Worm (Caenorhabditis elegans) whole organism, L4 larva: ENCODE measurements around the gene R04B3.3.

Source experiments
- D1046.2 ChIP-seq: fragments of 200-800 bp; sonication (Bioruptor generic); IDR thresholded peaks from 2 replicates; pipeline ENCODE4 v1.3.6; 2022; ENCODE audit warnings: missing genetic modification characterization, missing compliant biosample characterization
- F10B5.3 ChIP-seq: sonication (generic microtip); optimal IDR thresholded peaks from 2 replicates; lab custom pipeline; 2016; ENCODE audit warnings: mild to moderate bottlenecking, missing genetic modification characterization, missing compliant biosample characterization
- F26F4.8 ChIP-seq: fragments of 200-800 bp; sonication (Bioruptor generic); conservative IDR thresholded peaks from 2 replicates; pipeline ENCODE4 v1.3.6; 2022; ENCODE audit warnings: missing genetic modification characterization, missing compliant biosample characterization
- Y48G9A.11 ChIP-seq: fragments of 200-800 bp; sonication (Bioruptor generic); IDR thresholded peaks from 2 replicates; pipeline ENCODE4 v1.3.6; 2022; ENCODE audit warnings: missing genetic modification reagents, missing genetic modification characterization, missing compliant biosample characterization
- Y75B8A.6 ChIP-seq: fragments of 200-800 bp; sonication (Bioruptor generic); IDR thresholded peaks from 2 replicates; pipeline ENCODE4 v1.3.6; 2022; ENCODE audit warnings: missing genetic modification reagents, missing genetic modification characterization, missing compliant biosample characterization
- ZK337.2 ChIP-seq: fragments of 200-800 bp; sonication (Bioruptor generic); IDR thresholded peaks from 2 replicates; pipeline ENCODE4 v1.3.6; 2022; ENCODE audit warnings: missing genetic modification reagents, missing genetic modification characterization, missing compliant biosample characterization
- ZK546.5 ChIP-seq, 2 experiments: sonication (generic microtip); optimal IDR thresholded peaks; 2 replicates each; lab custom pipeline; 2017; ENCODE audit warnings: missing biosample characterization in 2 of 2, missing genetic modification characterization in 2 of 2
- aha-1 ChIP-seq: fragments of 150-350 bp; peaks from one replicate; lab custom pipeline; 2014; ENCODE audit warnings: missing biosample characterization, missing genetic modification characterization
- attf-4 ChIP-seq: sonication (generic microtip); optimal IDR thresholded peaks from 3 replicates; lab custom pipeline; 2017; ENCODE audit warnings: missing biosample characterization, missing genetic modification characterization
- ceh-28 ChIP-seq: fragments of 150-350 bp; optimal IDR thresholded peaks from 2 replicates; lab custom pipeline; 2014; ENCODE audit warnings: missing biosample characterization, missing genetic modification reagents, missing genetic modification characterization
- ceh-32 ChIP-seq: sonication (generic microtip); optimal IDR thresholded peaks from 2 replicates; lab custom pipeline; 2016; ENCODE audit warnings: mild to moderate bottlenecking, missing genetic modification characterization, missing compliant biosample characterization; ENCODE audit not compliant: poor library complexity
- ceh-44 ChIP-seq: fragments of 200-800 bp; sonication (Bioruptor generic); IDR thresholded peaks from 2 replicates; pipeline ENCODE4 v1.3.6; 2022; ENCODE audit warnings: missing genetic modification reagents, missing genetic modification characterization, missing compliant biosample characterization
- ces-1 ChIP-seq: fragments of 150-350 bp; sonication (generic microtip); optimal IDR thresholded peaks from 4 replicates; lab custom pipeline; 2014; ENCODE audit warnings: missing biosample characterization, missing genetic modification reagents, missing genetic modification characterization
- ctbp-1 ChIP-seq: fragments of 200-800 bp; sonication (Bioruptor generic); IDR thresholded peaks from 2 replicates; pipeline ENCODE4 v1.3.6; 2022; ENCODE audit warnings: missing genetic modification reagents, missing genetic modification characterization, missing compliant biosample characterization
- daf-12 ChIP-seq: fragments of 150-350 bp; optimal IDR thresholded peaks from 2 replicates; lab custom pipeline; 2014; ENCODE audit warnings: missing biosample characterization, missing genetic modification reagents, missing genetic modification characterization
- daf-16 ChIP-seq, 3 experiments: sonication (generic microtip); optimal IDR thresholded peaks; 2 replicates each; lab custom pipeline; 2016 to 2017; ENCODE audit warnings: missing genetic modification characterization in 3 of 3, missing genetic modification reagents in 3 of 3, mild to moderate bottlenecking in 2 of 3, missing compliant biosample characterization in 2 of 3, missing biosample characterization in 1 of 3, moderate library complexity in 1 of 3
- dmd-6 ChIP-seq: fragments of 200-800 bp; sonication (Bioruptor generic); IDR thresholded peaks from 2 replicates; pipeline ENCODE4 v1.3.6; 2022; ENCODE audit warnings: missing genetic modification reagents, missing genetic modification characterization, missing compliant biosample characterization
- dmd-8 ChIP-seq: fragments of 200-800 bp; sonication (Bioruptor generic); IDR thresholded peaks from 2 replicates; pipeline ENCODE4 v1.3.6; 2022; ENCODE audit warnings: missing genetic modification characterization, missing compliant biosample characterization
- dmd-9 ChIP-seq: fragments of 200-800 bp; sonication (Bioruptor generic); IDR thresholded peaks from 2 replicates; pipeline ENCODE4 v1.3.6; 2022; ENCODE audit warnings: missing genetic modification reagents, missing genetic modification characterization, missing compliant biosample characterization
- dve-1 ChIP-seq: sonication (generic microtip); optimal IDR thresholded peaks from 2 replicates; lab custom pipeline; 2017; ENCODE audit warnings: antibody characterized with exemption, mild to moderate bottlenecking, missing genetic modification characterization, missing compliant biosample characterization; ENCODE audit not compliant: insufficient read depth
- egl-43 ChIP-seq: fragments of 200-800 bp; sonication (Bioruptor generic); IDR thresholded peaks from 2 replicates; pipeline ENCODE4 v1.3.6; 2022; ENCODE audit warnings: missing genetic modification reagents, missing genetic modification characterization, missing compliant biosample characterization
- jun-1 ChIP-seq: fragments of 150-350 bp; optimal IDR thresholded peaks from 2 replicates; lab custom pipeline; 2014; ENCODE audit warnings: missing biosample characterization, missing genetic modification reagents, missing genetic modification characterization
- lim-7 ChIP-seq: fragments of 200-800 bp; sonication (Bioruptor generic); IDR thresholded peaks from 2 replicates; pipeline ENCODE4 v1.3.6; 2022; ENCODE audit warnings: missing genetic modification characterization, missing compliant biosample characterization
- lin-15B ChIP-seq: fragments of 150-350 bp; sonication (generic microtip); optimal IDR thresholded peaks from 3 replicates; lab custom pipeline; 2014; ENCODE audit warnings: missing biosample characterization, missing genetic modification characterization
- lin-29 ChIP-seq: fragments of 200-800 bp; sonication (Bioruptor generic); IDR thresholded peaks from 2 replicates; pipeline ENCODE4 v1.3.6; 2022; ENCODE audit warnings: missing genetic modification reagents, missing genetic modification characterization, missing compliant biosample characterization
- lin-38 ChIP-seq: fragments of 200-800 bp; sonication (Bioruptor generic); IDR thresholded peaks from 2 replicates; pipeline ENCODE4 v1.3.6; 2022; ENCODE audit warnings: missing genetic modification reagents, missing genetic modification characterization, missing compliant biosample characterization
- lir-3 ChIP-seq: sonication (generic microtip); optimal IDR thresholded peaks from 2 replicates; lab custom pipeline; 2016; ENCODE audit warnings: mild to moderate bottlenecking, missing genetic modification characterization, missing compliant biosample characterization
- mdt-29 ChIP-seq: fragments of 200-800 bp; sonication (Bioruptor generic); IDR thresholded peaks from 2 replicates; pipeline ENCODE4 v1.3.6; 2022; ENCODE audit warnings: missing genetic modification reagents, missing genetic modification characterization, missing compliant biosample characterization
- nhr-102 ChIP-seq: sonication (generic microtip); optimal IDR thresholded peaks from 2 replicates; lab custom pipeline; 2016; ENCODE audit warnings: mild to moderate bottlenecking, missing genetic modification characterization, moderate library complexity, missing compliant biosample characterization
- nhr-11 ChIP-seq: fragments of 150-350 bp; optimal IDR thresholded peaks from 2 replicates; lab custom pipeline; 2014; ENCODE audit warnings: missing biosample characterization, missing genetic modification characterization
- nhr-237 ChIP-seq: sonication (generic microtip); optimal IDR thresholded peaks from 2 replicates; lab custom pipeline; 2017; ENCODE audit warnings: missing biosample characterization, missing genetic modification characterization
- nhr-28 ChIP-seq: fragments of 150-350 bp; optimal IDR thresholded peaks from 2 replicates; lab custom pipeline; 2014; ENCODE audit warnings: missing biosample characterization, missing genetic modification characterization
- nhr-41 ChIP-seq: fragments of 200-800 bp; sonication (Bioruptor generic); IDR thresholded peaks from 2 replicates; pipeline ENCODE4 v1.3.6; 2022; ENCODE audit warnings: missing genetic modification reagents, missing genetic modification characterization, missing compliant biosample characterization
- nhr-48 ChIP-seq: sonication (generic microtip); optimal IDR thresholded peaks from 2 replicates; lab custom pipeline; 2016; ENCODE audit warnings: mild to moderate bottlenecking, missing genetic modification characterization, missing compliant biosample characterization
- nhr-77 ChIP-seq: fragments of 150-350 bp; optimal IDR thresholded peaks from 2 replicates; lab custom pipeline; 2014; ENCODE audit warnings: missing biosample characterization, missing genetic modification characterization
- sdz-12 ChIP-seq: fragments of 200-800 bp; sonication (Bioruptor generic); optimal IDR thresholded peaks from 2 replicates; lab custom pipeline; 2018; ENCODE audit warnings: mild to moderate bottlenecking, missing genetic modification characterization, missing compliant biosample characterization
- snpc-1.2 ChIP-seq: fragments of 200-800 bp; sonication (Bioruptor generic); IDR thresholded peaks from 2 replicates; pipeline ENCODE4 v1.3.6; 2022; ENCODE audit warnings: missing genetic modification reagents, missing genetic modification characterization, missing compliant biosample characterization
- spr-1 ChIP-seq: sonication (generic microtip); optimal IDR thresholded peaks from 2 replicates; lab custom pipeline; 2016; ENCODE audit warnings: mild to moderate bottlenecking, missing genetic modification characterization, missing compliant biosample characterization
- spr-3 ChIP-seq: fragments of 200-800 bp; sonication (Bioruptor generic); optimal IDR thresholded peaks from 2 replicates; lab custom pipeline; 2018; ENCODE audit warnings: mild to moderate bottlenecking, missing genetic modification characterization, missing compliant biosample characterization
- unc-130 ChIP-seq: sonication (generic microtip); optimal IDR thresholded peaks from 2 replicates; lab custom pipeline; 2016; ENCODE audit warnings: missing genetic modification reagents, missing genetic modification characterization, missing compliant biosample characterization
- unc-62 ChIP-seq, 3 experiments: fragments of 150-350 bp in 1 of 3; sonication (generic microtip); optimal IDR thresholded peaks in 2 of 3; peaks in 1 of 3; 1 replicate in 1 of 3; 2 replicates in 2 of 3; lab custom pipeline; 2014 to 2017; ENCODE audit warnings: missing biosample characterization in 3 of 3, missing genetic modification characterization in 3 of 3, missing genetic modification reagents in 3 of 3, missing genotype in 1 of 3
- vab-7 ChIP-seq: fragments of 200-800 bp; sonication (Bioruptor generic); IDR thresholded peaks from 2 replicates; pipeline ENCODE4 v1.3.6; 2022; ENCODE audit warnings: missing genetic modification reagents, missing genetic modification characterization, missing compliant biosample characterization
- zag-1 ChIP-seq: fragments of 150-350 bp; optimal IDR thresholded peaks from 2 replicates; lab custom pipeline; 2014; ENCODE audit warnings: missing biosample characterization, missing genetic modification characterization
- zfp-3 ChIP-seq: fragments of 200-800 bp; sonication (Bioruptor generic); conservative IDR thresholded peaks from 2 replicates; pipeline ENCODE4 v1.3.6; 2022; ENCODE audit warnings: missing genetic modification reagents, missing genetic modification characterization, missing compliant biosample characterization
- zip-11 ChIP-seq: fragments of 200-800 bp; sonication (Bioruptor generic); IDR thresholded peaks from 2 replicates; pipeline ENCODE4 v1.3.6; 2022; ENCODE audit warnings: missing genetic modification characterization, missing compliant biosample characterization

The R04B3.3 gene

ce11 chrX:2430317-2430716 lies 45.5 kb downstream of the R04B3.3 start:
- TF ChIP-seq zip-11 (GFP tag; lab: Robert Waterston, UW) (no peak), unc-62 (GFP tag; optimal IDR thresholded peaks at IDR 0.05 in 1 of 2; lab: Kevin White, UChicago) (peak in 1 of 2 experiments; percentile 94), unc-62 (tag; optimal IDR thresholded peaks at IDR 0.05; lab: Kevin White, UChicago) (no peak), dve-1 (tag; lab: Kevin White, UChicago) (no peak), aha-1 (tag; lab: Kevin White, UChicago) (no peak)

- TF ChIP-seq nhr-237 (tag; lab: Kevin White, UChicago) = no peak
- TF ChIP-seq aha-1 (tag; lab: Kevin White, UChicago) = peak; percentile 63
- TF ChIP-seq, all 104 proteins: peak for 1
Measured at ce11 chrX:2427404-2427803, 48.4 kb downstream of the R04B3.3 start, which contains the start of gene gcy-31. Gene gcy-31, minus strand, starts transcription at chrX:2427504.

ce11 chrX:2426932-2427331 lies 48.8 kb downstream of the R04B3.3 start:
- TF ChIP-seq vab-7 (no peak), ctbp-1 (no peak), nhr-48 (no peak), nhr-102 (tag; lab: Kevin White, UChicago) (no peak), spr-3 (GFP tag; lab: Kevin White, UChicago) (no peak), daf-16 (GFP tag; optimal IDR thresholded peaks at IDR 0.05; lab: Kevin White, UChicago) (no peak), daf-16 (tag; optimal IDR thresholded peaks at IDR 0.05; lab: Kevin White, UChicago) (no peak), daf-12 (no peak), Y48G9A.11 (GFP tag; lab: Robert Waterston, UW) (no peak), spr-1 (no peak), lim-7 (no peak), Y75B8A.6 (GFP tag; lab: Robert Waterston, UW) (no peak), ces-1 (no peak), ceh-28 (tag; lab: Kevin White, UChicago) (no peak), ceh-32 (tag; lab: Kevin White, UChicago) (no peak)

- TF ChIP-seq attf-4 (tag; lab: Kevin White, UChicago) (no peak), dmd-6 (GFP tag; lab: Robert Waterston, UW) (peak; percentile 32), sdz-12 (GFP tag; lab: Kevin White, UChicago) (no peak), spr-3 (GFP tag; lab: Kevin White, UChicago) (no peak), ceh-44 (GFP tag; lab: Robert Waterston, UW) (no peak), unc-130 (no peak), dve-1 (tag; lab: Kevin White, UChicago) (no peak), egl-43 (GFP tag; lab: Robert Waterston, UW) (no peak), snpc-1.2 (GFP tag; lab: Robert Waterston, UW) (no peak), nhr-28 (tag; lab: Kevin White, UChicago) (peak; percentile 2), zag-1 (tag; lab: Kevin White, UChicago) (no peak), dmd-9 (GFP tag; lab: Robert Waterston, UW) (no peak), ZK546.5 (tag; optimal IDR thresholded peaks at IDR 0.05; lab: Kevin White, UChicago) (no peak), nhr-237 (tag; lab: Kevin White, UChicago) (no peak), ZK337.2 (no peak), lin-29 (GFP tag; lab: Robert Waterston, UW) (no peak), nhr-77 (tag; lab: Kevin White, UChicago) (no peak), zfp-3 (GFP tag; lab: Robert Waterston, UW) (no peak), lin-15B (tag; lab: Kevin White, UChicago) (no peak), daf-16 (GFP tag; optimal IDR thresholded peaks at IDR 0.05; lab: Kevin White, UChicago) (no peak), daf-16 (tag; optimal IDR thresholded peaks at IDR 0.05; lab: Kevin White, UChicago) (no peak), unc-62 (GFP tag; optimal IDR thresholded peaks at IDR 0.05 in 1 of 2; lab: Kevin White, UChicago) (peak in 1 of 2 experiments; percentile 92), unc-62 (tag; optimal IDR thresholded peaks at IDR 0.05; lab: Kevin White, UChicago) (no peak), F10B5.3 (tag; lab: Kevin White, UChicago) (no peak), mdt-29 (GFP tag; lab: Robert Waterston, UW) (no peak), nhr-11 (no peak), nhr-41 (no peak), F26F4.8 (GFP tag; lab: Robert Waterston, UW) (no peak), dmd-8 (GFP tag; lab: Robert Waterston, UW) (no peak), D1046.2 (GFP tag; lab: Robert Waterston, UW) (no peak), lir-3 (tag; lab: Kevin White, UChicago) (no peak), lin-38 (GFP tag; lab: Robert Waterston, UW) (no peak), jun-1 (tag; lab: Kevin White, UChicago) (no peak)
Measured at ce11 chrX:2425284-2425683, 50.5 kb downstream of the R04B3.3 start.
